Worm (Caenorhabditis elegans) whole organism, early embryonic: Measurements from ENCODE around the gene R01B10.2.

ENCODE experiments used
- B0310.2 ChIP-seq: sonication (generic microtip); optimal IDR thresholded peaks from 2 replicates; lab custom pipeline; 2016; ENCODE audit warnings: mild to moderate bottlenecking, missing genetic modification characterization, missing compliant biosample characterization
- ama-1 ChIP-seq: fragments of 150-350 bp; optimal IDR thresholded peaks from 2 replicates; lab custom pipeline; 2014
- ceh-13 ChIP-seq: fragments of 200-800 bp; sonication (Bioruptor generic); optimal IDR thresholded peaks from 2 replicates; lab custom pipeline; 2018; ENCODE audit warnings: mild to moderate bottlenecking, missing genetic modification characterization, missing compliant biosample characterization
- ceh-36 ChIP-seq: sonication (generic microtip); optimal IDR thresholded peaks from 2 replicates; lab custom pipeline; 2016; ENCODE audit warnings: missing genetic modification characterization, inconsistent platforms, missing compliant biosample characterization
- ets-7 ChIP-seq: sonication (generic microtip); optimal IDR thresholded peaks from 2 replicates; lab custom pipeline; 2016; ENCODE audit warnings: missing genotype, missing genetic modification characterization, missing compliant biosample characterization
- flt-1 ChIP-seq: fragments of 200-800 bp; sonication (Bioruptor generic); IDR thresholded peaks from 2 replicates; pipeline ENCODE4 v1.3.6; 2022; ENCODE audit warnings: missing genetic modification characterization, missing compliant biosample characterization
- hmbx-1 ChIP-seq: sonication (generic microtip); optimal IDR thresholded peaks from 2 replicates; lab custom pipeline; 2016; ENCODE audit warnings: mild to moderate bottlenecking, missing genetic modification characterization, missing compliant biosample characterization
- hmg-4 ChIP-seq: fragments of 200-800 bp; sonication (Bioruptor generic); optimal IDR thresholded peaks from 2 replicates; lab custom pipeline; 2018; ENCODE audit warnings: mild to moderate bottlenecking, missing genetic modification characterization, missing compliant biosample characterization
- hnd-1 ChIP-seq: sonication (generic microtip); optimal IDR thresholded peaks from 2 replicates; lab custom pipeline; 2016; ENCODE audit warnings: missing genetic modification characterization, missing compliant biosample characterization
- scrt-1 ChIP-seq: fragments of 200-800 bp; sonication (Bioruptor generic); IDR thresholded peaks from 2 replicates; pipeline ENCODE4 v1.3.6; 2022; ENCODE audit warnings: missing genetic modification characterization, missing compliant biosample characterization
- sea-1 ChIP-seq: fragments of 200-800 bp; sonication (Bioruptor generic); conservative IDR thresholded peaks from 2 replicates; pipeline ENCODE4 v1.3.6; 2022; ENCODE audit warnings: missing genetic modification characterization, missing compliant biosample characterization
- tbx-37 ChIP-seq: fragments of 200-800 bp; sonication (Bioruptor generic); conservative IDR thresholded peaks from 2 replicates; pipeline ENCODE4 v1.3.6; 2022; ENCODE audit warnings: missing genetic modification reagents, missing genetic modification characterization, missing compliant biosample characterization

- TF ChIP-seq ama-1 (lab: Kevin White, UChicago): no peak
- TF ChIP-seq hmbx-1: no peak
- no peak for TF ChIP-seq sea-1
- TF ChIP-seq ets-7 (tag; lab: Kevin White, UChicago): no peak
- no peak for TF ChIP-seq flt-1 (GFP tag; lab: Robert Waterston, UW)
- no peak for TF ChIP-seq B0310.2 (tag; lab: Kevin White, UChicago)
- TF ChIP-seq scrt-1 (GFP tag; lab: Robert Waterston, UW): no peak
- TF ChIP-seq ceh-36: no peak
- no peak for TF ChIP-seq ceh-13
- no peak for TF ChIP-seq hnd-1 (tag; lab: Kevin White, UChicago)
- no peak for TF ChIP-seq tbx-37
- no peak for TF ChIP-seq hmg-4 (GFP tag; lab: Kevin White, UChicago)
Measured at ce11 chrV:6041375-6041774, at the start of gene R01B10.2.
